Worm (Caenorhabditis elegans) whole organism, L3 larva: ENCODE results near the gene F11E6.8.

ENCODE experiments used
- R02D3.7 ChIP-seq: fragments of 150-350 bp; optimal IDR thresholded peaks from 2 replicates; lab custom pipeline; 2014; ENCODE audit warnings: missing biosample characterization, missing genetic modification characterization
- ama-1 ChIP-seq: fragments of 150-350 bp; optimal IDR thresholded peaks from 2 replicates; lab custom pipeline; 2018
- ceh-82 ChIP-seq: fragments of 150-350 bp; optimal IDR thresholded peaks from 2 replicates; lab custom pipeline; 2014; ENCODE audit warnings: missing biosample characterization, missing genetic modification characterization
- ceh-9 ChIP-seq: sonication (generic microtip); optimal IDR thresholded peaks from 2 replicates; lab custom pipeline; 2018; ENCODE audit warnings: missing biosample characterization, missing genetic modification characterization
- daf-12 ChIP-seq: fragments of 150-350 bp; optimal IDR thresholded peaks from 2 replicates; lab custom pipeline; 2014; ENCODE audit warnings: missing biosample characterization, missing genetic modification reagents, missing genetic modification characterization
- egl-27 ChIP-seq: sonication (generic microtip); optimal IDR thresholded peaks from 4 replicates; lab custom pipeline; 2017; ENCODE audit warnings: missing biosample characterization, missing genetic modification reagents, missing genetic modification characterization
- egl-5 ChIP-seq: fragments of 150-350 bp; optimal IDR thresholded peaks from 2 replicates; lab custom pipeline; 2017; ENCODE audit warnings: missing biosample characterization, missing genetic modification reagents, missing genetic modification characterization, inconsistent platforms
- elt-1 ChIP-seq: fragments of 150-350 bp; optimal IDR thresholded peaks from 2 replicates; lab custom pipeline; 2014; ENCODE audit warnings: missing biosample characterization, missing genetic modification characterization
- elt-2 ChIP-seq: sonication (generic microtip); optimal IDR thresholded peaks from 2 replicates; lab custom pipeline; 2016; ENCODE audit warnings: missing genetic modification reagents, mild to moderate bottlenecking, missing genetic modification characterization, missing compliant biosample characterization
- elt-3 ChIP-seq, 3 experiments: fragments of 150-350 bp in 1 of 3; sonication (generic microtip) in 2 of 3; optimal IDR thresholded peaks; 2 replicates in 2 of 3; 4 replicates in 1 of 3; lab custom pipeline; 2014 to 2017; ENCODE audit warnings: missing biosample characterization in 3 of 3, missing genetic modification characterization in 3 of 3
- fkh-10 ChIP-seq: sonication (generic microtip); optimal IDR thresholded peaks from 2 replicates; lab custom pipeline; 2017; ENCODE audit warnings: missing biosample characterization, missing genetic modification reagents, missing genetic modification characterization
- fkh-2 ChIP-seq: fragments of 150-350 bp; optimal IDR thresholded peaks from 2 replicates; lab custom pipeline; 2014; ENCODE audit warnings: missing biosample characterization, missing genetic modification reagents, missing genetic modification characterization
- fos-1 ChIP-seq: fragments of 150-350 bp; optimal IDR thresholded peaks from 2 replicates; lab custom pipeline; 2014; ENCODE audit warnings: missing biosample characterization, missing genetic modification characterization
- hmg-11 ChIP-seq: sonication (generic microtip); optimal IDR thresholded peaks from 2 replicates; lab custom pipeline; 2016; ENCODE audit warnings: missing genetic modification characterization, missing compliant biosample characterization
- lin-39 ChIP-seq: fragments of 150-350 bp; optimal IDR thresholded peaks from 2 replicates; lab custom pipeline; 2018; ENCODE audit warnings: missing biosample characterization, missing genetic modification reagents, missing genetic modification characterization
- mdl-1 ChIP-seq: fragments of 150-350 bp; optimal IDR thresholded peaks from 2 replicates; lab custom pipeline; 2014; ENCODE audit warnings: missing biosample characterization, missing genetic modification characterization
- mml-1 ChIP-seq: fragments of 150-350 bp; sonication (generic microtip); optimal IDR thresholded peaks from 3 replicates; lab custom pipeline; 2014; ENCODE audit warnings: missing biosample characterization, missing genetic modification characterization
- nfya-1 ChIP-seq: sonication (generic microtip); optimal IDR thresholded peaks from 2 replicates; lab custom pipeline; 2017; ENCODE audit warnings: missing genetic modification characterization, mild to moderate bottlenecking, missing compliant biosample characterization, antibody characterized with exemption, moderate library complexity; ENCODE audit not compliant: insufficient read depth
- nhr-11 ChIP-seq: fragments of 150-350 bp; optimal IDR thresholded peaks from 2 replicates; lab custom pipeline; 2014; ENCODE audit warnings: missing biosample characterization, missing genetic modification characterization
- nhr-12 ChIP-seq: fragments of 150-350 bp; optimal IDR thresholded peaks from 2 replicates; lab custom pipeline; 2014; ENCODE audit warnings: missing biosample characterization, missing genetic modification characterization
- nhr-23 ChIP-seq: fragments of 150-350 bp; optimal IDR thresholded peaks from 2 replicates; lab custom pipeline; 2014; ENCODE audit warnings: missing biosample characterization, missing genetic modification reagents, missing genetic modification characterization
- nhr-28 ChIP-seq: fragments of 150-350 bp; optimal IDR thresholded peaks from 2 replicates; lab custom pipeline; 2014; ENCODE audit warnings: missing biosample characterization, missing genetic modification characterization
- nhr-43 ChIP-seq: sonication (generic microtip); optimal IDR thresholded peaks from 2 replicates; lab custom pipeline; 2016; ENCODE audit warnings: mild to moderate bottlenecking, missing genetic modification characterization, missing compliant biosample characterization; ENCODE audit not compliant: poor library complexity, severe bottlenecking
- nhr-67 ChIP-seq: fragments of 150-350 bp; optimal IDR thresholded peaks from 2 replicates; lab custom pipeline; 2014; ENCODE audit warnings: missing biosample characterization, missing genetic modification characterization
- nhr-76 ChIP-seq: fragments of 150-350 bp; sonication (generic microtip); optimal IDR thresholded peaks from 5 replicates; lab custom pipeline; 2014; ENCODE audit warnings: missing biosample characterization, missing genetic modification characterization
- pha-4 ChIP-seq: fragments of 150-350 bp; optimal IDR thresholded peaks from 2 replicates; lab custom pipeline; 2014; ENCODE audit warnings: missing biosample characterization, missing genetic modification reagents, missing genetic modification characterization
- pqm-1 ChIP-seq: fragments of 150-350 bp; optimal IDR thresholded peaks from 2 replicates; lab custom pipeline; 2017; ENCODE audit warnings: missing biosample characterization, missing genetic modification characterization, inconsistent platforms
- skn-1 ChIP-seq: fragments of 150-350 bp; optimal IDR thresholded peaks from 2 replicates; lab custom pipeline; 2014; ENCODE audit warnings: missing biosample characterization, missing genetic modification characterization
- snpc-4 ChIP-seq: fragments of 150-350 bp; optimal IDR thresholded peaks from 2 replicates; lab custom pipeline; 2014; ENCODE audit warnings: missing biosample characterization, missing genetic modification characterization
- unc-39 ChIP-seq: sonication (generic microtip); optimal IDR thresholded peaks from 4 replicates; lab custom pipeline; 2017; ENCODE audit warnings: missing biosample characterization, missing genetic modification characterization
- ztf-11 ChIP-seq: fragments of 150-350 bp; optimal IDR thresholded peaks from 2 replicates; lab custom pipeline; 2014; ENCODE audit warnings: missing biosample characterization, missing genetic modification characterization
- ztf-4 ChIP-seq: fragments of 150-350 bp; optimal IDR thresholded peaks from 2 replicates; lab custom pipeline; 2014; ENCODE audit warnings: missing biosample characterization, missing genetic modification characterization

The F11E6.8 gene

DNA sequence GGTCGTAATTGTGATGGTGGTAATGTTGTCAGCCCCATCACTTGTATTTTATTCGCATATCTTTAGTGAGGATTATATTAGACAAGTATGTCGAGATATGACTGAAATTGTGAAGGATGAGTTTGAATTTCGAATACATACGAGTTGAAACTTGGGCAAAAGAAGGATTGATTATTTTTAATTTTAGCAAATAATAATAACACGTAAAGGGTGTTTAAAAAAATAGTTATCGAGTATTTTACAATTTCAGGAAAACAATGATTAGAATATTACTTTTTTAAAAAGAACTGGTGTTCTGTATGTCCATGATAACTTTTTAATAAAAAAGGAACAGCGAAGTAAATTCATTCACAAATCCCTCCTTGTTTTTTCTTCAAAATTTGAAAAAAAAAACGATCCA is at the start of gene F11E6.8:
F11E6.8 (minus strand) TSS at position 101 of the 400 bp plus-strand sequence.
- TF ChIP-seq egl-27 (tag; lab: Kevin White, UChicago) (no peak), nhr-76 (tag; lab: Kevin White, UChicago) (no peak), ztf-4 (tag; lab: Kevin White, UChicago) (no peak), ceh-9 (tag; lab: Kevin White, UChicago) (no peak), mml-1 (tag; lab: Kevin White, UChicago) (no peak), elt-2 (tag; lab: Kevin White, UChicago) (no peak), ama-1 (no peak), nhr-12 (tag; lab: Kevin White, UChicago) (no peak), nhr-23 (tag; lab: Kevin White, UChicago) (no peak), skn-1 (tag; lab: Kevin White, UChicago) (no peak), lin-39 (tag; lab: Kevin White, UChicago) (no peak), ceh-82 (tag; lab: Kevin White, UChicago) (no peak), egl-5 (no peak)
- TF ChIP-seq, all 47 proteins: peak for 0

DNA sequence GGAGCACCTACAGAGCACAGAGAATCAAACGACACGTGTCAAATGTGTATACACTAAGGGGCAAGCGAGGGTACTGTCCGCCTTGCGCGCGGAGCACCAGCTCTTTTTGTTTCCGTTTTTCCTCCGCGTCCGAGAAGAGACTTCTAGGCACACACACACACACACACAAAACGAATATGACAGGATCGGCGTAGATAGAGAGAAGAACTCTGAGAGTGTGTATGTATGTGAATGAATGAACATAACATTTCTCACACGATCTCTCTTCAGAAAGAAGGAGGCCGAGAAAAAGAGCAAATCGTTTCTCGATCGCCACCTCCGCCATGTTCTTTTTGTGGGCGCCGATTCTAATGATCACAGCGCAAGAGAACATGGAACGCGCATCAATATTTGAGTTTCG is 40.3 kb upstream of the F11E6.8 start, which contains the start of gene nas-6:
nas-6 (minus strand) TSS at position 101 of the 400 bp plus-strand sequence.
- TF ChIP-seq fkh-2 (tag; lab: Kevin White, UChicago) (no peak), elt-1 (tag; lab: Kevin White, UChicago) (no peak), hmg-11 (tag; lab: Kevin White, UChicago) (no peak), nhr-76 (tag; lab: Kevin White, UChicago) (no peak), elt-3 (tag; optimal IDR thresholded peaks at IDR 0.05; lab: Kevin White, UChicago) (no peak), fos-1 (tag; lab: Kevin White, UChicago) (no peak), mdl-1 (tag; lab: Kevin White, UChicago) (no peak), nhr-23 (tag; lab: Kevin White, UChicago) (no peak), nhr-43 (tag; lab: Kevin White, UChicago) (no peak), nfya-1 (tag; lab: Kevin White, UChicago) (no peak)

DNA sequence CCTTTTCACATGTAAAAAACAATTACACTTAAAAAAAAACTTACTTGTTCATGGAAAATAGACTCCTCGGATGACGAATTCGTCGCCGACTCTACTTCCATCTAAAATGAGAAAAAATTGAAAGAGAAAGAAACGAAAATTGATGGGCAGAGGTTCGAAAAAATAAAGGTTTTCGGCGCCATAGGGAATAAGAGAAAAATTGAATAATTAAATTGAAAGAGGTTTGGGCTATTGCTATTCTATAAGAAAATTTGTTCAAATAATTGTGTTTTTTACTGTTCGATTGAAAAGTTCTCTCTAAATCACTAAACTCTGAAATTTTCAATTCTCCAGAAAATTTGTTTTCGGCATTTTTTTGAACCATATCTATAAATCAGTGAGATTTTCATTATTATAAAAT is 32.9 kb upstream of the F11E6.8 start, which contains the start of gene rabr-2:
rabr-2 (minus strand) TSS at position 101 of the 400 bp plus-strand sequence.
- TF ChIP-seq nfya-1 (tag; lab: Kevin White, UChicago), result no peak
- no peak for TF ChIP-seq pqm-1
- TF ChIP-seq nhr-67 (tag; lab: Kevin White, UChicago), result no peak
- TF ChIP-seq nhr-43 (tag; lab: Kevin White, UChicago), result no peak
- TF ChIP-seq nhr-76 (tag; lab: Kevin White, UChicago), result no peak
- no peak for TF ChIP-seq pha-4
- no peak for TF ChIP-seq nhr-11
- no peak for TF ChIP-seq snpc-4 (tag; lab: Kevin White, UChicago)
- no peak for TF ChIP-seq ceh-82 (tag; lab: Kevin White, UChicago)
- TF ChIP-seq R02D3.7, result no peak
- TF ChIP-seq elt-1 (tag; lab: Kevin White, UChicago), result no peak
- TF ChIP-seq nhr-28 (tag; lab: Kevin White, UChicago), result no peak
- TF ChIP-seq unc-39 (tag; lab: Kevin White, UChicago), result no peak
- no peak for TF ChIP-seq egl-27 (tag; lab: Kevin White, UChicago)
- TF ChIP-seq ztf-4 (tag; lab: Kevin White, UChicago), result no peak
- no peak for TF ChIP-seq fkh-2 (tag; lab: Kevin White, UChicago)
- TF ChIP-seq, all 47 proteins: peak for 0

DNA sequence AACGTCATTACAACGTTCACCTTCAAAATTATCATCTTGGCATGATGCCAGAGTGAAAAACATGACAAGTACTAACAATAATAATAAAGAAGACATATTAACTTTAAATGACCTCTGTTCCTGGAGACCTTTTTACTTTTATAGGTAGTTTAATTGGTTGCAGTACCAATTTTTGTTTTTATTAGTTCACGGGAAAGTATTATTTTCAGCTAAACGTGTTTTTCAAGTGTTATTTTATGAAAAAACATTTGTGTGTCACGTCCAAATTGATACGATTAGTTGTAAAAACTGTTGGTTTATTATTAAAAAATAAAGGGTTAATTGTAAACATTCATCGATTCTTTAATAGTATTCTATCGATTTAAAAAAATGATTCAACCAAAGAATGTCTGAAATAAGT is 25.4 kb upstream of the F11E6.8 start, which contains the start of gene grl-24:
grl-24 (minus strand) TSS at position 101 of the 400 bp plus-strand sequence.
- TF ChIP-seq nhr-28 (tag; lab: Kevin White, UChicago), result no peak
- no peak for TF ChIP-seq fkh-10 (GFP tag; lab: Kevin White, UChicago)
- TF ChIP-seq lin-39 (tag; lab: Kevin White, UChicago), result no peak
- no peak for TF ChIP-seq ceh-82 (tag; lab: Kevin White, UChicago)
- TF ChIP-seq nhr-11, result no peak
- no peak for TF ChIP-seq daf-12
- no peak for TF ChIP-seq mdl-1 (tag; lab: Kevin White, UChicago)

DNA sequence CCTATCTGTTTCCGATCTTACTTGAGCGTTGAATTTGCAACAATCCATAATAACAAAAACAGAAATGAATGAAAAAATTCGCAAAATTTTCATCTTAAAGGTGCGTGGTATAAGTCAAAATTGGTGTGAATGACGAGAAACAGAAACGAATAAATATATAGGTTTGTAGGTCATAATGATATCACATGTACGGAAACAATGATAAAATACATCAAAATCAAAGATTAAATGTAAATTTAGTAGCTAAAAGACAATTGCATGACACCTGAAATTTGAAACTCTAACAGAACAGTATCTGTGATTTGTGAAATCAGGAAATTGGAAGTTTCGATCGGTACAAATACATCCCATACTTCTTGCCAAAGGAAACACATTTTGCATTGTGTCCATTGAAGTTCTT is 24.9 kb upstream of the F11E6.8 start, which contains the start of gene F11E6.9:
F11E6.9 (minus strand) TSS at position 101 of the 400 bp plus-strand sequence.
- TF ChIP-seq ztf-11 (tag; lab: Kevin White, UChicago), result no peak
- peak; percentile 9 for TF ChIP-seq nhr-23 (tag; lab: Kevin White, UChicago)
